Fruit fly (Drosophila melanogaster) whole organism, embryonic: Measurements from ENCODE around the gene mRpL19.

Source experiments
- Abd-B ChIP-seq: fragments of 200-800 bp; sonication (Bioruptor generic); optimal IDR thresholded peaks from 2 replicates; lab custom pipeline; 2018; ENCODE audit warnings: missing biosample characterization, mild to moderate bottlenecking, missing genetic modification characterization, moderate library complexity
- Ada2b ChIP-seq: fragments of 200-800 bp; sonication (Bioruptor generic); IDR thresholded peaks from 2 replicates; pipeline ENCODE4 v1.3.6; 2022; ENCODE audit warnings: missing biosample characterization, missing genetic modification characterization
- Asciz ChIP-seq: fragments of 200-800 bp; sonication (Bioruptor generic); optimal IDR thresholded peaks from 2 replicates; lab custom pipeline; 2017; ENCODE audit warnings: missing biosample characterization, mild to moderate bottlenecking, missing genetic modification characterization, missing genetic modification reagents
- B-H1 ChIP-seq: fragments of 200-800 bp; sonication (Bioruptor generic); IDR thresholded peaks from 3 replicates; pipeline ENCODE4 v1.3.6; 2022; ENCODE audit warnings: missing biosample characterization, missing genetic modification characterization
- Bgb ChIP-seq: fragments of 200-800 bp; sonication (Bioruptor generic); IDR thresholded peaks from 2 replicates; pipeline ENCODE4 v1.3.6; 2022; ENCODE audit warnings: missing biosample characterization, missing genetic modification characterization; ENCODE audit not compliant: partially characterized antibody
- CG10147 ChIP-seq: fragments of 200-800 bp; sonication (Bioruptor generic); optimal IDR thresholded peaks from 2 replicates; lab custom pipeline; 2019; ENCODE audit warnings: missing biosample characterization, mild to moderate bottlenecking, missing genetic modification characterization, moderate library complexity
- CG10979 ChIP-seq: fragments of 200-800 bp; sonication (Bioruptor generic); optimal IDR thresholded peaks from 2 replicates; lab custom pipeline; 2018; ENCODE audit warnings: missing biosample characterization, mild to moderate bottlenecking, missing genetic modification characterization, moderate library complexity
- CG11093 ChIP-seq: fragments of 200-800 bp; sonication (Bioruptor generic); IDR thresholded peaks from 3 replicates; pipeline ENCODE4 v1.3.6; 2022; ENCODE audit warnings: missing biosample characterization, missing genetic modification characterization
- CG11456 ChIP-seq: fragments of 200-800 bp; sonication (Bioruptor generic); IDR thresholded peaks from 3 replicates; pipeline ENCODE4 v1.3.6; 2022; ENCODE audit warnings: missing biosample characterization, missing genetic modification characterization
- CG12155 ChIP-seq: fragments of 200-800 bp; sonication (Bioruptor generic); optimal IDR thresholded peaks from 3 replicates; lab custom pipeline; 2016; ENCODE audit warnings: missing biosample characterization, missing genetic modification characterization
- CG1233 ChIP-seq: fragments of 200-800 bp; sonication (Bioruptor generic); optimal IDR thresholded peaks from 4 replicates; lab custom pipeline; 2018; ENCODE audit warnings: missing biosample characterization, mild to moderate bottlenecking, missing genetic modification characterization
- CG12769 ChIP-seq: fragments of 200-800 bp; sonication (Bioruptor generic); optimal IDR thresholded peaks from 2 replicates; lab custom pipeline; 2019; ENCODE audit warnings: missing biosample characterization, mild to moderate bottlenecking, missing genetic modification characterization, moderate library complexity
- CG14050 ChIP-seq: fragments of 200-800 bp; sonication (Bioruptor generic); IDR thresholded peaks from 3 replicates; pipeline ENCODE4 v1.3.6; 2022; ENCODE audit warnings: missing biosample characterization, missing genetic modification characterization
- CG2199 ChIP-seq: fragments of 200-800 bp; sonication (Bioruptor generic); IDR thresholded peaks from 3 replicates; pipeline ENCODE4 v1.3.6; 2022; ENCODE audit warnings: missing biosample characterization, missing genetic modification characterization
- CG30403 ChIP-seq: fragments of 200-800 bp; sonication (Bioruptor generic); optimal IDR thresholded peaks from 3 replicates; lab custom pipeline; 2016; ENCODE audit warnings: missing biosample characterization, missing genetic modification characterization
- CG32767 ChIP-seq: fragments of 200-800 bp; sonication (Bioruptor generic); IDR thresholded peaks from 2 replicates; pipeline ENCODE4 v1.3.6; 2022; ENCODE audit warnings: missing biosample characterization, missing genetic modification characterization
- CG32772 ChIP-seq: fragments of 200-800 bp; sonication (Bioruptor generic); IDR thresholded peaks from 2 replicates; pipeline ENCODE4 v1.3.6; 2022; ENCODE audit warnings: missing biosample characterization, missing genetic modification characterization
- CG34224 ChIP-seq: fragments of 200-800 bp; sonication (Bioruptor generic); IDR thresholded peaks from 3 replicates; pipeline ENCODE4 v1.3.6; 2022; ENCODE audit warnings: missing biosample characterization, missing genetic modification characterization; ENCODE audit not compliant: partially characterized antibody
- CG6683 ChIP-seq: fragments of 200-800 bp; sonication (Bioruptor generic); optimal IDR thresholded peaks from 2 replicates; lab custom pipeline; 2017; ENCODE audit warnings: missing biosample characterization, mild to moderate bottlenecking, missing genetic modification characterization, missing genetic modification reagents
- CG8290 ChIP-seq, 3 experiments: fragments of 200-800 bp; sonication (Bioruptor generic); optimal IDR thresholded peaks; 2 replicates each; lab custom pipeline; 2016 to 2019; ENCODE audit warnings: missing biosample characterization in 3 of 3, missing genetic modification characterization in 3 of 3, mild to moderate bottlenecking in 2 of 3, moderate library complexity in 1 of 3
- CG9797 ChIP-seq: fragments of 200-800 bp; sonication (Bioruptor generic); optimal IDR thresholded peaks from 3 replicates; lab custom pipeline; 2018; ENCODE audit warnings: missing biosample characterization, mild to moderate bottlenecking, missing genetic modification characterization
- CG9817 ChIP-seq: fragments of 200-800 bp; sonication (Bioruptor generic); optimal IDR thresholded peaks from 2 replicates; lab custom pipeline; 2018; ENCODE audit warnings: missing biosample characterization, mild to moderate bottlenecking, missing genetic modification characterization, moderate library complexity
- Dll ChIP-seq: fragments of 200-800 bp; sonication (Bioruptor generic); IDR thresholded peaks from 4 replicates; pipeline ENCODE4 v1.3.6; 2022; ENCODE audit warnings: missing biosample characterization, missing genetic modification characterization; ENCODE audit not compliant: partially characterized antibody
- E2f1 ChIP-seq: fragments of 200-800 bp; sonication (Bioruptor generic); IDR thresholded peaks from 2 replicates; pipeline ENCODE4 v1.3.6; 2022; ENCODE audit warnings: missing biosample characterization, missing genetic modification characterization
- MBD-R2 ChIP-seq: fragments of 200-800 bp; sonication (Bioruptor generic); IDR thresholded peaks from 2 replicates; pipeline ENCODE4 v1.3.6; 2022; ENCODE audit warnings: missing biosample characterization, missing genetic modification characterization
- Mad ChIP-seq: fragments of 200-800 bp; sonication (Bioruptor generic); optimal IDR thresholded peaks from 2 replicates; lab custom pipeline; 2016; ENCODE audit warnings: missing biosample characterization, missing genetic modification characterization
- Meics ChIP-seq: fragments of 200-800 bp; sonication (Bioruptor generic); optimal IDR thresholded peaks from 2 replicates; lab custom pipeline; 2017; ENCODE audit warnings: missing biosample characterization, mild to moderate bottlenecking, missing genetic modification characterization
- Neu2 ChIP-seq: fragments of 200-800 bp; sonication (Bioruptor generic); optimal IDR thresholded peaks from 3 replicates; lab custom pipeline; 2016; ENCODE audit warnings: missing biosample characterization, missing genetic modification characterization, borderline replicate concordance
- PHDP ChIP-seq: fragments of 200-800 bp; sonication (Bioruptor generic); optimal IDR thresholded peaks from 3 replicates; lab custom pipeline; 2018; ENCODE audit warnings: missing biosample characterization, mild to moderate bottlenecking, missing genetic modification characterization, moderate library complexity
- Sin3A ChIP-seq: fragments of >200 bp; optimal IDR thresholded peaks from 2 replicates; lab custom pipeline; 2018
- Stat92E ChIP-seq, 3 experiments: fragments of >200 bp in 2 of 3; fragments of 200-800 bp in 1 of 3; sonication (Bioruptor generic) in 1 of 3; optimal IDR thresholded peaks; 2 replicates each; lab custom pipeline; 2017 to 2019; ENCODE audit warnings: missing biosample characterization in 3 of 3, missing genetic modification characterization in 3 of 3, mild to moderate bottlenecking in 1 of 3, moderate library complexity in 1 of 3
- al ChIP-seq: fragments of 200-800 bp; sonication (Bioruptor generic); IDR thresholded peaks from 2 replicates; pipeline ENCODE4 v1.3.6; 2022; ENCODE audit warnings: missing biosample characterization, missing genetic modification characterization
- br ChIP-seq: fragments of >200 bp; optimal IDR thresholded peaks from 2 replicates; lab custom pipeline; 2017
- chm ChIP-seq: fragments of 200-800 bp; sonication (Bioruptor generic); IDR thresholded peaks from 2 replicates; pipeline ENCODE4 v1.3.6; 2022; ENCODE audit warnings: missing biosample characterization, missing genetic modification characterization
- chn ChIP-seq: fragments of 200-800 bp; sonication (Bioruptor generic); optimal IDR thresholded peaks from 2 replicates; lab custom pipeline; 2016; ENCODE audit warnings: missing biosample characterization, missing genetic modification characterization
- gcm2 ChIP-seq: fragments of 200-800 bp; sonication (Bioruptor generic); optimal IDR thresholded peaks from 2 replicates; lab custom pipeline; 2016; ENCODE audit warnings: missing biosample characterization, missing genetic modification characterization
- gsb-n ChIP-seq: fragments of 200-800 bp; sonication (Bioruptor generic); optimal IDR thresholded peaks from 3 replicates; lab custom pipeline; 2018; ENCODE audit warnings: missing biosample characterization, mild to moderate bottlenecking, missing genetic modification characterization
- h ChIP-seq: fragments of >200 bp; optimal IDR thresholded peaks from 2 replicates; lab custom pipeline; 2017
- insv ChIP-seq, 2 experiments: fragments of 200-800 bp; sonication (Bioruptor generic); optimal IDR thresholded peaks; 3 replicates each; lab custom pipeline; 2016 to 2018; ENCODE audit warnings: missing biosample characterization in 2 of 2, missing genetic modification characterization in 2 of 2
- klu ChIP-seq: fragments of 200-800 bp; sonication (Bioruptor generic); IDR thresholded peaks from 2 replicates; pipeline ENCODE4 v1.3.6; 2022; ENCODE audit warnings: missing biosample characterization, missing genetic modification characterization
- knrl ChIP-seq: fragments of 200-800 bp; sonication (Bioruptor generic); IDR thresholded peaks from 3 replicates; pipeline ENCODE4 v1.3.6; 2022; ENCODE audit warnings: missing biosample characterization, missing genetic modification characterization; ENCODE audit not compliant: partially characterized antibody
- otp ChIP-seq: fragments of 200-800 bp; sonication (Bioruptor generic); IDR thresholded peaks from 3 replicates; pipeline ENCODE4, ENCODE4 v1.3.6; 2022; ENCODE audit warnings: missing biosample characterization, missing genetic modification characterization
- pnt ChIP-seq: fragments of 200-800 bp; sonication (Bioruptor generic); optimal IDR thresholded peaks from 3 replicates; lab custom pipeline; 2016; ENCODE audit warnings: missing biosample characterization, missing genetic modification characterization
- psq ChIP-seq: fragments of 200-800 bp; sonication (Bioruptor generic); optimal IDR thresholded peaks from 2 replicates; lab custom pipeline; 2017; ENCODE audit warnings: missing biosample characterization, missing genetic modification characterization
- pum ChIP-seq: fragments of 200-800 bp; sonication (Bioruptor generic); optimal IDR thresholded peaks from 2 replicates; lab custom pipeline; 2016; ENCODE audit warnings: missing biosample characterization, missing genetic modification characterization
- ranshi ChIP-seq: fragments of 200-800 bp; sonication (Bioruptor generic); IDR thresholded peaks from 2 replicates; pipeline ENCODE4 v1.3.6; 2022; ENCODE audit warnings: missing biosample characterization, missing genetic modification characterization
- repo ChIP-seq: fragments of 200-800 bp; sonication (Bioruptor generic); optimal IDR thresholded peaks from 2 replicates; lab custom pipeline; 2016; ENCODE audit warnings: missing biosample characterization, missing genetic modification characterization
- tap ChIP-seq: fragments of 200-800 bp; optimal IDR thresholded peaks from 3 replicates; lab custom pipeline; 2019; ENCODE audit warnings: missing biosample characterization, mild to moderate bottlenecking, missing genetic modification characterization, moderate library complexity
- twi ChIP-seq: fragments of 200-800 bp; optimal IDR thresholded peaks from 2 replicates; lab custom pipeline; 2019; ENCODE audit warnings: missing biosample characterization, mild to moderate bottlenecking, missing genetic modification characterization, moderate library complexity
- z ChIP-seq: fragments of 200-800 bp; sonication (Bioruptor generic); IDR thresholded peaks from 3 replicates; pipeline ENCODE4 v1.3.6; 2022; ENCODE audit warnings: missing biosample characterization, missing genetic modification characterization

Gene mRpL19

DNA sequence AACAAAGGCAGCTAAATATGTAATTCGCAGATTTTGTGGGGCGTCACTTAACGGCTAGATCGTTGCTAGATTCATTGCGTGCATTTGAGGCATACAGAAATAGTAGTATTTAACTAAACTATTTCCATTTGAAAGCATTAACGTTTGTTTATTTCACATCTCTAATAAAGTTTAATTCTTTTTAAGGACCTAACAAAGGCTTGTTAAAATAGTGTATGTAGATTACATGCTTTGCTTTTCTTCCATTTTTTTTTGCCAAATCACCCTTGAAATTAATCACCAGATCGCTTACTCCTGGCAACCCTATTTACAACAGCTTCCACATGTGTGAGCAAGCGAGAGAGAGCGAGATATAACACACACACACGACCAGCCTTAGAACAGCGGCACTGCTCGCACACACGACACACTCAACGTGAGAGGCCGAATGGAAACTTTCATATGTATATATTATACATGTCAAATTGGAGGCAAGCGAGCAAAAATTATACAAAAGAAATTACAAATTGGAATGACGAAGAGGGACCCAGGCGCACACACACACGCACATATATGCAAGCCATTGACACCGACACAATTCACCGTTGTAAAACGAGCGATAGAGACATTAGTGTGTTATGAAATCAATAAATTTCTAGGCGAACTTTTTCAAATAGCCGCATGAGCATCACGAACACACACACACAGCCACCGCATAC lies 14.6 kb upstream of the mRpL19 start (continued):
- TF ChIP-seq Asciz (GFP tag; lab: Kevin White, UChicago) = peak; percentile 25
- peak; percentile 23 for TF ChIP-seq pnt (GFP tag; lab: Kevin White, UChicago)
- no peak for TF ChIP-seq CG34224 (GFP tag; lab: Robert Waterston, UW)
- no peak for TF ChIP-seq E2f1
- peak; percentile 64 for TF ChIP-seq CG12769 (tag; lab: Kevin White, UChicago)
- peak; percentile 41; the same call in 1 of the 2 replicates for TF ChIP-seq MBD-R2 (GFP tag; lab: Robert Waterston, UW)
- 0 out of 2 replicates have a peak, but pooled peaks have one; percentile 9 for TF ChIP-seq ranshi
- TF ChIP-seq CG8290 (GFP tag; optimal IDR thresholded peaks at IDR 0.05; lab: Kevin White, UChicago) = peak; percentile 37
- TF ChIP-seq CG8290 (tag; optimal IDR thresholded peaks at IDR 0.05; lab: Kevin White, UChicago) = peak in 1 of 2 experiments; percentile 86
- TF ChIP-seq psq (GFP tag; lab: Kevin White, UChicago) = no peak
- TF ChIP-seq CG2199 (GFP tag; lab: Robert Waterston, UW) = peak; percentile 94
- peak; percentile 32; the same call in 1 of the 2 replicates for TF ChIP-seq Bgb (GFP tag; lab: Robert Waterston, UW)
- TF ChIP-seq CG14050 = no peak
- TF ChIP-seq CG32772 (GFP tag; lab: Robert Waterston, UW) = peak; percentile 50; the same call in 1 of the 2 replicates
- no peak for TF ChIP-seq al (GFP tag; lab: Robert Waterston, UW)
- no peak for TF ChIP-seq knrl (GFP tag; lab: Robert Waterston, UW)
- peak; percentile 73 for TF ChIP-seq twi (tag; lab: Kevin White, UChicago)
- no peak for TF ChIP-seq Sin3A (lab: Kevin White, UChicago)
- peak; percentile 67 for TF ChIP-seq CG9817 (tag; lab: Kevin White, UChicago)
- peak; percentile 37; the same call in 1 of the 3 replicates for TF ChIP-seq otp
- peak; percentile 62 for TF ChIP-seq PHDP (tag; lab: Kevin White, UChicago)
- TF ChIP-seq Dll (GFP tag; lab: Robert Waterston, UW) = no peak
- no peak for TF ChIP-seq Neu2 (GFP tag; lab: Kevin White, UChicago)
- TF ChIP-seq CG9797 = no peak
- no peak for TF ChIP-seq Stat92E (GFP tag; optimal IDR thresholded peaks at IDR 0.05; lab: Kevin White, UChicago)
- TF ChIP-seq CG30403 (GFP tag; lab: Kevin White, UChicago) = peak; percentile 65
- TF ChIP-seq CG32767 (GFP tag; lab: Robert Waterston, UW) = peak; percentile 70
- TF ChIP-seq Ada2b = peak; percentile 46; the same call in 1 of the 2 replicates
- TF ChIP-seq tap (tag; lab: Kevin White, UChicago) = peak; percentile 24
- peak; percentile 53 for TF ChIP-seq CG1233 (GFP tag; lab: Kevin White, UChicago)
- peak; percentile 27 for TF ChIP-seq Abd-B (GFP tag; lab: Kevin White, UChicago)
- no peak for TF ChIP-seq h (lab: Kevin White, UChicago)
- no peak for TF ChIP-seq CG11093 (GFP tag; lab: Robert Waterston, UW)
- peak; percentile 26 for TF ChIP-seq repo (GFP tag; lab: Kevin White, UChicago)
- peak; percentile 7 for TF ChIP-seq pum (GFP tag; lab: Kevin White, UChicago)
- TF ChIP-seq CG10979 (tag; lab: Kevin White, UChicago) = peak; percentile 53
- peak; percentile 48 for TF ChIP-seq CG12155
- no peak for TF ChIP-seq klu (GFP tag; lab: Robert Waterston, UW)
- TF ChIP-seq gcm2 (GFP tag; lab: Kevin White, UChicago) = no peak
- peak; percentile 6 for TF ChIP-seq CG6683 (GFP tag; lab: Kevin White, UChicago)
- TF ChIP-seq chm = peak; percentile 72
- no peak for TF ChIP-seq z (GFP tag; lab: Robert Waterston, UW)
- TF ChIP-seq CG11456 (GFP tag; lab: Robert Waterston, UW) = peak; percentile 4; the same call in 1 of the 3 replicates
- no peak for TF ChIP-seq br
- peak; percentile 75 for TF ChIP-seq Meics (GFP tag; lab: Kevin White, UChicago)
- TF ChIP-seq B-H1 (GFP tag; lab: Robert Waterston, UW) = peak; percentile 20; the same call in 1 of the 3 replicates
- TF ChIP-seq gsb-n = peak; percentile 55
- TF ChIP-seq CG10147 = peak; percentile 53
- peak in 1 of 2 experiments; percentile 72 for TF ChIP-seq insv (GFP tag; optimal IDR thresholded peaks at IDR 0.05; lab: Kevin White, UChicago)
- peak; percentile 28 for TF ChIP-seq chn (GFP tag; lab: Kevin White, UChicago)
- peak; percentile 19 for TF ChIP-seq Mad (GFP tag; lab: Kevin White, UChicago)
